Fruit fly (Drosophila melanogaster): Measurements from ENCODE around the gene bdwf.

The bdwf gene

dm6 chr3R:17079859-17080255, 36.9 kb upstream of the bdwf start, which contains the start of the genes Keap1 and kuk (continued):
- TF ChIP-seq CG2199 (GFP tag; IDR thresholded peaks at IDR 0.05), result no peak
- 0 out of 3 replicates have a peak, but pooled peaks have one; percentile 4 for TF ChIP-seq CG2889 (GFP tag; IDR thresholded peaks at IDR 0.05)
- TF ChIP-seq stwl (tag; optimal IDR thresholded peaks at IDR 0.05), result peak; percentile 70
- no peak for TF ChIP-seq slp2 (GFP tag; optimal IDR thresholded peaks at IDR 0.05)
- TF ChIP-seq cad (GFP tag; optimal IDR thresholded peaks at IDR 0.05), result no peak
- no peak for TF ChIP-seq ttk (GFP tag; IDR thresholded peaks at IDR 0.05)
- peak; percentile 88 for TF ChIP-seq inv (GFP tag; IDR thresholded peaks at IDR 0.05; ENCODE audit: partially characterized antibody)
- peak; percentile 68 for TF ChIP-seq CG18476 (GFP tag; optimal IDR thresholded peaks at IDR 0.05)
- TF ChIP-seq Oli (tag; optimal IDR thresholded peaks at IDR 0.05), result peak; percentile 3
- TF ChIP-seq Nf-YC (tag; optimal IDR thresholded peaks at IDR 0.05), result peak; percentile 28
- TF ChIP-seq CG12769 (tag; optimal IDR thresholded peaks at IDR 0.05), result no peak
- peak; percentile 58 for TF ChIP-seq CG12155 (GFP tag; optimal IDR thresholded peaks at IDR 0.05)
- TF ChIP-seq btn (GFP tag; optimal IDR thresholded peaks at IDR 0.05), result no peak
- no peak for TF ChIP-seq CG4730 (GFP tag; IDR thresholded peaks at IDR 0.05)
- peak; percentile 29 for TF ChIP-seq CG15269 (tag; optimal IDR thresholded peaks at IDR 0.05)
- peak; percentile 92 for TF ChIP-seq Myb (GFP tag; optimal IDR thresholded peaks at IDR 0.05)
- TF ChIP-seq CG4282 (GFP tag; optimal IDR thresholded peaks at IDR 0.05), result no peak
- peak; percentile 66 for TF ChIP-seq vvl (GFP tag; IDR thresholded peaks at IDR 0.05)
- TF ChIP-seq CG6854 (GFP tag; optimal IDR thresholded peaks at IDR 0.05), result no peak
- TF ChIP-seq Opbp (GFP tag; IDR thresholded peaks at IDR 0.05; ENCODE audit: partially characterized antibody), result peak; percentile 71
- no peak for TF ChIP-seq E2f1 (GFP tag; IDR thresholded peaks at IDR 0.05)
- no peak for TF ChIP-seq CG6813 (GFP tag; optimal IDR thresholded peaks at IDR 0.05)
- peak; percentile 55 for TF ChIP-seq Chrac-16 (GFP tag; optimal IDR thresholded peaks at IDR 0.05)
- TF ChIP-seq CG7372 (GFP tag; IDR thresholded peaks at IDR 0.05), result no peak
- peak; percentile 65 for TF ChIP-seq Camta (GFP tag; optimal IDR thresholded peaks at IDR 0.05)
- TF ChIP-seq Gsc (GFP tag; IDR thresholded peaks at IDR 0.05), result no peak
- TF ChIP-seq Hand (GFP tag; optimal IDR thresholded peaks at IDR 0.05), result no peak
- TF ChIP-seq Elba2 (GFP tag; optimal IDR thresholded peaks at IDR 0.05), result no peak
- peak; percentile 51 for TF ChIP-seq CG14014 (GFP tag; IDR thresholded peaks at IDR 0.05)
- peak; percentile 37 for TF ChIP-seq CG10543 (GFP tag; optimal IDR thresholded peaks at IDR 0.05)
- TF ChIP-seq CG10565 (GFP tag; optimal IDR thresholded peaks at IDR 0.05), result no peak
- peak; percentile 41 for TF ChIP-seq CG9727 (GFP tag; optimal IDR thresholded peaks at IDR 0.05)
- TF ChIP-seq Usf (GFP tag; optimal IDR thresholded peaks at IDR 0.05), result no peak
- TF ChIP-seq her (GFP tag; optimal IDR thresholded peaks at IDR 0.05), result peak; percentile 29
- TF ChIP-seq CG2129 (GFP tag; IDR thresholded peaks at IDR 0.05; ENCODE audit: partially characterized antibody), result peak; percentile 66
- TF ChIP-seq ase (GFP tag; IDR thresholded peaks at IDR 0.05), result no peak
- peak; percentile 91 for TF ChIP-seq Dll (GFP tag; IDR thresholded peaks at IDR 0.05; ENCODE audit: partially characterized antibody)
- TF ChIP-seq CG12071 (GFP tag; optimal IDR thresholded peaks at IDR 0.05), result peak; percentile 28
- peak; percentile 59 for TF ChIP-seq caup (GFP tag; optimal IDR thresholded peaks at IDR 0.05; ENCODE audit: severe bottlenecking)
- TF ChIP-seq gce (GFP tag; IDR thresholded peaks at IDR 0.05), result no peak
- no peak for TF ChIP-seq Poxn (GFP tag; IDR thresholded peaks at IDR 0.05)
- TF ChIP-seq HmgZ (tag; optimal IDR thresholded peaks at IDR 0.05), result peak; percentile 73
- TF ChIP-seq CG9609 (GFP tag; optimal IDR thresholded peaks at IDR 0.05), result peak; percentile 53
- TF ChIP-seq Stat92E (GFP tag; optimal IDR thresholded peaks at IDR 0.05), result no peak
- TF ChIP-seq CG11504 (tag; optimal IDR thresholded peaks at IDR 0.05), result peak; percentile 45
- 0 out of 2 replicates have a peak, but pooled peaks have one; percentile 0 for TF ChIP-seq seq (GFP tag; IDR thresholded peaks at IDR 0.05)
- peak; percentile 44 for TF ChIP-seq schlank (tag; optimal IDR thresholded peaks at IDR 0.05)
- TF ChIP-seq Lim3 (GFP tag; IDR thresholded peaks at IDR 0.05), result no peak
- TF ChIP-seq CG18011 (GFP tag; optimal IDR thresholded peaks at IDR 0.05), result peak; percentile 34
- TF ChIP-seq Side (GFP tag; optimal IDR thresholded peaks at IDR 0.05), result no peak
- TF ChIP-seq CG12659 (GFP tag; optimal IDR thresholded peaks at IDR 0.05), result peak; percentile 75
